Worm (Caenorhabditis elegans) whole organism, late embryonic: ENCODE results near the gene plrg-1.

Source experiments
- ceh-19 ChIP-seq: fragments of 200-800 bp; sonication (Bioruptor generic); optimal IDR thresholded peaks from 2 replicates; lab custom pipeline; 2018; ENCODE audit warnings: mild to moderate bottlenecking, missing genetic modification characterization, missing compliant biosample characterization
- ceh-31 ChIP-seq: sonication (generic microtip); optimal IDR thresholded peaks from 2 replicates; lab custom pipeline; 2016; ENCODE audit warnings: missing genetic modification characterization, missing compliant biosample characterization
- sdc-2 ChIP-seq: sonication (generic microtip); optimal IDR thresholded peaks from 2 replicates; lab custom pipeline; 2016; ENCODE audit warnings: missing genotype, missing genetic modification characterization, missing compliant biosample characterization
- tbx-2 ChIP-seq: sonication (generic microtip); optimal IDR thresholded peaks from 2 replicates; lab custom pipeline; 2016; ENCODE audit warnings: missing genetic modification characterization, missing compliant biosample characterization

- no peak for TF ChIP-seq ceh-31 (tag; lab: Kevin White, UChicago)
- no peak for TF ChIP-seq sdc-2
- TF ChIP-seq ceh-19 (GFP tag; lab: Kevin White, UChicago), result no peak
- TF ChIP-seq tbx-2 (tag; lab: Kevin White, UChicago), result no peak
These were observed 25.1 kb upstream of the plrg-1 start for ce11 chrV:10832862-10833261.
